Fruit fly (Drosophila melanogaster): Measurements from ENCODE around the gene Ror.

- TF ChIP-seq CG1621 (tag; optimal IDR thresholded peaks at IDR 0.05) = no peak
- TF ChIP-seq Ets96B (tag; optimal IDR thresholded peaks at IDR 0.05) = no peak
- no peak for TF ChIP-seq CG31627 (GFP tag; optimal IDR thresholded peaks at IDR 0.05)
- no peak for TF ChIP-seq svp (GFP tag)
These were observed 29.0 kb upstream of the Ror start, which contains the start of gene Bcs1 for dm6 chr2L:10222550-10223231.

All from whole organism, prepupa.